Fruit fly (Drosophila melanogaster) whole organism, embryonic: ENCODE results near the gene numb.

ENCODE experiments used
- Atf3 ChIP-seq: fragments of 200-800 bp; sonication (Bioruptor generic); optimal IDR thresholded peaks from 3 replicates; lab custom pipeline; 2016; ENCODE audit warnings: missing biosample characterization, missing genetic modification characterization
- B-H2 ChIP-seq: fragments of 200-800 bp; sonication (Bioruptor generic); optimal IDR thresholded peaks from 2 replicates; lab custom pipeline; 2018; ENCODE audit warnings: missing biosample characterization, mild to moderate bottlenecking, missing genetic modification characterization
- CG10209 ChIP-seq: fragments of 200-800 bp; sonication (Bioruptor generic); optimal IDR thresholded peaks from 3 replicates; lab custom pipeline; 2017; ENCODE audit warnings: missing biosample characterization, mild to moderate bottlenecking, missing genetic modification characterization, missing genetic modification reagents
- CG10267 ChIP-seq: fragments of 200-800 bp; sonication (Bioruptor generic); optimal IDR thresholded peaks from 2 replicates; lab custom pipeline; 2018; ENCODE audit warnings: missing biosample characterization, mild to moderate bottlenecking, missing genetic modification characterization, moderate library complexity
- CG13894 ChIP-seq: fragments of 200-800 bp; sonication (Bioruptor generic); optimal IDR thresholded peaks from 3 replicates; lab custom pipeline; 2018; ENCODE audit warnings: missing biosample characterization, mild to moderate bottlenecking, missing genetic modification characterization, moderate library complexity
- CG14014 ChIP-seq: fragments of 200-800 bp; sonication (Bioruptor generic); IDR thresholded peaks from 2 replicates; pipeline ENCODE4 v1.3.6; 2022; ENCODE audit warnings: missing biosample characterization, missing genetic modification characterization
- CG1603 ChIP-seq: fragments of 200-800 bp; sonication (Bioruptor generic); optimal IDR thresholded peaks from 2 replicates; lab custom pipeline; 2019; ENCODE audit warnings: missing biosample characterization, mild to moderate bottlenecking, missing genetic modification characterization, moderate library complexity
- CG16779 ChIP-seq: fragments of 200-800 bp; sonication (Bioruptor generic); IDR thresholded peaks from 2 replicates; pipeline ENCODE4 v1.3.6; 2022; ENCODE audit warnings: missing biosample characterization, missing genetic modification characterization
- CG18011 ChIP-seq: fragments of 200-800 bp; sonication (Bioruptor generic); optimal IDR thresholded peaks from 2 replicates; lab custom pipeline; 2017; ENCODE audit warnings: missing biosample characterization, missing genetic modification characterization, mild to moderate bottlenecking, moderate library complexity, missing genotype
- CG18262 ChIP-seq: fragments of 200-800 bp; optimal IDR thresholded peaks from 3 replicates; lab custom pipeline; 2019; ENCODE audit warnings: missing biosample characterization, mild to moderate bottlenecking, missing genetic modification characterization, moderate library complexity
- CG3065 ChIP-seq: fragments of 200-800 bp; sonication (Bioruptor generic); optimal IDR thresholded peaks from 2 replicates; lab custom pipeline; 2016; ENCODE audit warnings: missing biosample characterization, missing genetic modification characterization
- CG31388 ChIP-seq: fragments of 200-800 bp; sonication (Bioruptor generic); optimal IDR thresholded peaks from 2 replicates; lab custom pipeline; 2016; ENCODE audit warnings: missing biosample characterization, missing genetic modification characterization
- CG6175 ChIP-seq: fragments of 200-800 bp; sonication (Bioruptor generic); IDR thresholded peaks from 3 replicates; pipeline ENCODE4 v1.3.6; 2022; ENCODE audit warnings: missing biosample characterization, missing genetic modification characterization
- CG7745 ChIP-seq: fragments of 200-800 bp; sonication (Bioruptor generic); optimal IDR thresholded peaks from 2 replicates; lab custom pipeline; 2018; ENCODE audit warnings: missing biosample characterization, mild to moderate bottlenecking, missing genetic modification characterization, moderate library complexity
- CG8944 ChIP-seq: fragments of 200-800 bp; sonication (Bioruptor generic); optimal IDR thresholded peaks from 3 replicates; lab custom pipeline; 2016; ENCODE audit warnings: missing biosample characterization, missing genetic modification characterization
- CG9797 ChIP-seq: fragments of 200-800 bp; sonication (Bioruptor generic); optimal IDR thresholded peaks from 3 replicates; lab custom pipeline; 2018; ENCODE audit warnings: missing biosample characterization, mild to moderate bottlenecking, missing genetic modification characterization
- D ChIP-seq, 2 experiments: fragments of 200-800 bp in 1 of 2; fragments of >200 bp in 1 of 2; sonication (Bioruptor generic) in 1 of 2; optimal IDR thresholded peaks; 2 replicates in 1 of 2; 3 replicates in 1 of 2; lab custom pipeline; 2017; ENCODE audit warnings: mild to moderate bottlenecking in 1 of 2, missing biosample characterization in 1 of 2, missing genetic modification characterization in 1 of 2, missing genetic modification reagents in 1 of 2
- Dll ChIP-seq: fragments of 200-800 bp; sonication (Bioruptor generic); IDR thresholded peaks from 4 replicates; pipeline ENCODE4 v1.3.6; 2022; ENCODE audit warnings: missing biosample characterization, missing genetic modification characterization; ENCODE audit not compliant: partially characterized antibody
- E2f2 ChIP-seq: fragments of 200-800 bp; sonication (Bioruptor generic); IDR thresholded peaks from 2 replicates; pipeline ENCODE4 v1.3.6; 2022; ENCODE audit warnings: missing biosample characterization, missing genetic modification characterization
- Eip74EF ChIP-seq, 2 experiments: fragments of 200-800 bp in 1 of 2; fragments of >200 bp in 1 of 2; sonication (Bioruptor generic) in 1 of 2; optimal IDR thresholded peaks; 2 replicates each; lab custom pipeline; 2017 to 2019; ENCODE audit warnings: missing biosample characterization in 2 of 2, missing genetic modification characterization in 2 of 2, mild to moderate bottlenecking in 1 of 2, moderate library complexity in 1 of 2
- GATAe ChIP-seq: fragments of 200-800 bp; sonication (Bioruptor generic); conservative IDR thresholded peaks from 2 replicates; pipeline ENCODE4 v1.3.6; 2022; ENCODE audit warnings: missing biosample characterization, missing genetic modification characterization
- HLH4C ChIP-seq: fragments of 200-800 bp; sonication (Bioruptor generic); IDR thresholded peaks from 3 replicates; pipeline ENCODE4 v1.3.6; 2022; ENCODE audit warnings: missing biosample characterization, missing genetic modification characterization; ENCODE audit not compliant: partially characterized antibody
- HmgZ ChIP-seq: fragments of 200-800 bp; sonication (Bioruptor generic); optimal IDR thresholded peaks from 2 replicates; lab custom pipeline; 2018; ENCODE audit warnings: missing biosample characterization, mild to moderate bottlenecking, missing genetic modification characterization
- Mes4 ChIP-seq: fragments of 200-800 bp; sonication (Bioruptor generic); optimal IDR thresholded peaks from 2 replicates; lab custom pipeline; 2016; ENCODE audit warnings: missing biosample characterization, missing genetic modification characterization
- Nf-YA ChIP-seq: fragments of 200-800 bp; sonication (Bioruptor generic); IDR thresholded peaks from 2 replicates; pipeline ENCODE4 v1.3.6; 2022; ENCODE audit warnings: missing biosample characterization, missing genetic modification characterization
- NfI ChIP-seq: fragments of 200-800 bp; sonication (Bioruptor generic); optimal IDR thresholded peaks from 3 replicates; lab custom pipeline; 2018; ENCODE audit warnings: missing biosample characterization, mild to moderate bottlenecking, missing genetic modification characterization, moderate library complexity
- Ravus ChIP-seq: fragments of 200-800 bp; sonication (Bioruptor generic); IDR thresholded peaks from 2 replicates; pipeline ENCODE4 v1.3.6; 2022; ENCODE audit warnings: missing biosample characterization, missing genetic modification characterization
- Rx ChIP-seq: fragments of 200-800 bp; sonication (Bioruptor generic); IDR thresholded peaks from 2 replicates; pipeline ENCODE4 v1.3.6; 2022; ENCODE audit warnings: missing biosample characterization, missing genetic modification characterization
- Sox102F ChIP-seq: fragments of 200-800 bp; sonication (Bioruptor generic); optimal IDR thresholded peaks from 2 replicates; lab custom pipeline; 2018; ENCODE audit warnings: missing biosample characterization, mild to moderate bottlenecking, missing genetic modification characterization, moderate library complexity
- Trl ChIP-seq, 3 experiments: fragments of >200 bp in 2 of 3; fragments of 200-800 bp in 1 of 3; sonication (Bioruptor generic) in 1 of 3; optimal IDR thresholded peaks; 2 replicates in 1 of 3; 3 replicates in 2 of 3; lab custom pipeline; 2016 to 2017; ENCODE audit warnings: missing biosample characterization in 1 of 3, missing genetic modification characterization in 1 of 3
- ato ChIP-seq: fragments of 200-800 bp; sonication (Bioruptor generic); IDR thresholded peaks from 2 replicates; pipeline ENCODE4 v1.3.6; 2022; ENCODE audit warnings: missing biosample characterization, missing genetic modification characterization; ENCODE audit not compliant: partially characterized antibody
- bbx ChIP-seq: fragments of 200-800 bp; sonication (Bioruptor generic); IDR thresholded peaks from 2 replicates; pipeline ENCODE4 v1.3.6; 2022; ENCODE audit warnings: missing biosample characterization, missing genetic modification characterization; ENCODE audit not compliant: partially characterized antibody
- da ChIP-seq: fragments of 200-800 bp; sonication (Bioruptor generic); optimal IDR thresholded peaks from 2 replicates; lab custom pipeline; 2016; ENCODE audit warnings: missing biosample characterization, missing genetic modification characterization
- dm ChIP-seq: fragments of 200-800 bp; sonication (Bioruptor generic); optimal IDR thresholded peaks from 3 replicates; lab custom pipeline; 2016; ENCODE audit warnings: missing biosample characterization, missing genetic modification characterization
- ftz-f1 ChIP-seq: fragments of 200-800 bp; sonication (Bioruptor generic); optimal IDR thresholded peaks from 2 replicates; lab custom pipeline; 2016; ENCODE audit warnings: missing biosample characterization, missing genetic modification characterization
- gcm2 ChIP-seq: fragments of 200-800 bp; sonication (Bioruptor generic); optimal IDR thresholded peaks from 2 replicates; lab custom pipeline; 2016; ENCODE audit warnings: missing biosample characterization, missing genetic modification characterization
- jing ChIP-seq: fragments of 200-800 bp; sonication (Bioruptor generic); optimal IDR thresholded peaks from 2 replicates; lab custom pipeline; 2018; ENCODE audit warnings: missing biosample characterization, mild to moderate bottlenecking, missing genetic modification characterization
- ken ChIP-seq: fragments of 200-800 bp; sonication (Bioruptor generic); IDR thresholded peaks from 3 replicates; pipeline ENCODE4 v1.3.6; 2022; ENCODE audit warnings: missing biosample characterization, missing genetic modification characterization
- lmd ChIP-seq: fragments of 200-800 bp; sonication (Bioruptor generic); IDR thresholded peaks from 2 replicates; pipeline ENCODE4 v1.3.6; 2022; ENCODE audit warnings: missing biosample characterization, missing genetic modification characterization
- schlank ChIP-seq: fragments of 200-800 bp; sonication (Bioruptor generic); optimal IDR thresholded peaks from 2 replicates; lab custom pipeline; 2018; ENCODE audit warnings: missing biosample characterization, mild to moderate bottlenecking, missing genetic modification characterization
- scrt ChIP-seq: fragments of 200-800 bp; sonication (Bioruptor generic); optimal IDR thresholded peaks from 2 replicates; lab custom pipeline; 2018; ENCODE audit warnings: missing biosample characterization, mild to moderate bottlenecking, missing genetic modification characterization, moderate library complexity
- sens ChIP-seq: fragments of 200-800 bp; sonication (Bioruptor generic); peaks from one replicate; lab custom pipeline; 2016; ENCODE audit warnings: missing biosample characterization, missing genetic modification characterization
- sens-2 ChIP-seq: fragments of 200-800 bp; sonication (Bioruptor generic); IDR thresholded peaks from 2 replicates; pipeline ENCODE4 v1.3.6; 2022; ENCODE audit warnings: missing biosample characterization, missing genetic modification characterization
- slbo ChIP-seq: fragments of 200-800 bp; sonication (Bioruptor generic); IDR thresholded peaks from 2 replicates; pipeline ENCODE4 v1.3.6; 2022; ENCODE audit warnings: missing biosample characterization, missing genetic modification characterization
- sob ChIP-seq: fragments of 200-800 bp; sonication (Bioruptor generic); IDR thresholded peaks from 2 replicates; pipeline ENCODE4 v1.3.6; 2022; ENCODE audit warnings: missing biosample characterization, missing genetic modification characterization
- ssp ChIP-seq: fragments of 200-800 bp; sonication (Bioruptor generic); IDR thresholded peaks from 2 replicates; pipeline ENCODE4 v1.3.6; 2022; ENCODE audit warnings: missing biosample characterization, missing genetic modification characterization
- sug ChIP-seq: fragments of 200-800 bp; optimal IDR thresholded peaks from 2 replicates; lab custom pipeline; 2019; ENCODE audit warnings: missing biosample characterization, mild to moderate bottlenecking, missing genetic modification characterization, moderate library complexity
- toy ChIP-seq: fragments of 200-800 bp; sonication (Bioruptor generic); IDR thresholded peaks from 2 replicates; pipeline ENCODE4 v1.3.6; 2022; ENCODE audit warnings: missing biosample characterization, missing genetic modification characterization

The numb gene

DNA sequence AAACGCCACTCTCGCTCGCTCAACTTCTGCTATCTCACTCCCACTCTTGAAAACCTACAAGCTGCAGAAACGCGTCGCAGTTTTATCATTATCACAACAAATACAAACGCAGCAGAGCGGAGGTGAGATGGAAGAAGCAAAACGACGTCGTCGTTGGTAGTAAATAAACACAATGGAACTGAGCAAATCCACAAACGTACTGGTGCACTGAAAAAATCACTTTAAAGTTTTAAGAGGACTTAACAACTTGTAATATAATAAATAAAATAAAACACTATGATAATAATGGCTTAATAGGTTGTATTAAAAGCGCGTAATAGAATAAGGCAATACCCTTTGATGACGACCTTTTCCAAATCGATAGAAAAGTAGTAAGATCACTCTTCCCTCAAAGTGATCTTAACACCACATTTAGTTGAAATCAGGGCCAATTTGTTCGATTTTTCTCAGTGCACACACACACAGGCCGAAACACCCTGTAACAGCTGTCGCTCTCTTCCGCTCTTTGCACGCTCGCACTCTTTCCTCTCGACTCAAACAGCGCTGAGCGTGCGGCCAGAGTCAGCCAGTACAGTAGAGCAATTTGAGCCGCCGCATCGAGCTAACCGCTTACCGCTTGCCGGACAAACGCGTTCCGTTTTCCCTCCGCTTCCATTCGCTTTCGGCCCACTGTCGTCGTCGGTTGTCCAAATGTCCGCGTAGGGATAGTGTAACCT, 12.1 kb downstream of the numb start (continued):
- TF ChIP-seq HmgZ (tag; lab: Kevin White, UChicago) (peak; percentile 94), gcm2 (GFP tag; lab: Kevin White, UChicago) (peak; percentile 92), ato (GFP tag; lab: Robert Waterston, UW) (peak; percentile 72), CG9797 (peak; percentile 20), ssp (GFP tag; lab: Robert Waterston, UW) (peak; percentile 91), schlank (tag; lab: Kevin White, UChicago) (peak; percentile 87), slbo (peak; percentile 95), Nf-YA (GFP tag; lab: Robert Waterston, UW) (no peak; the same call in 1 of the 2 replicates), GATAe (peak; percentile 87), toy (GFP tag; lab: Robert Waterston, UW) (peak; percentile 91), Trl (optimal IDR thresholded peaks at IDR 0.05; lab: Kevin White, UChicago) (peak; percentile 92 to 95), Trl (GFP tag; optimal IDR thresholded peaks at IDR 0.05; lab: Kevin White, UChicago) (peak; percentile 91), CG1603 (tag; lab: Kevin White, UChicago) (peak; percentile 81), B-H2 (GFP tag; lab: Kevin White, UChicago) (peak; percentile 91), CG18262 (tag; lab: Kevin White, UChicago) (peak; percentile 98), sob (peak; percentile 95), CG31388 (peak; percentile 75), sens-2 (GFP tag; lab: Robert Waterston, UW) (peak; percentile 90), bbx (GFP tag; lab: Robert Waterston, UW) (peak; percentile 51), CG7745 (tag; lab: Kevin White, UChicago) (peak; percentile 89), CG8944 (peak; percentile 58), CG10267 (tag; lab: Kevin White, UChicago) (peak; percentile 95), CG14014 (GFP tag; lab: Robert Waterston, UW) (peak; percentile 95), Sox102F (peak; percentile 88), ftz-f1 (GFP tag; lab: Kevin White, UChicago) (peak; percentile 5), Atf3 (peak; percentile 93), E2f2 (GFP tag; lab: Robert Waterston, UW) (peak; percentile 82), sens (GFP tag; lab: Kevin White, UChicago) (peak; percentile 90), CG16779 (GFP tag; lab: Robert Waterston, UW) (peak; percentile 54; the same call in 1 of the 2 replicates), scrt (GFP tag; lab: Kevin White, UChicago) (peak; percentile 88), Mes4 (GFP tag; lab: Kevin White, UChicago) (peak; percentile 47), jing (GFP tag; lab: Kevin White, UChicago) (peak; percentile 96), CG10209 (GFP tag; lab: Kevin White, UChicago) (peak; percentile 98), CG13894 (tag; lab: Kevin White, UChicago) (peak; percentile 87), sug (peak; percentile 96), Eip74EF (GFP tag; optimal IDR thresholded peaks at IDR 0.05; lab: Kevin White, UChicago) (peak in 1 of 2 experiments; percentile 92), NfI (GFP tag; lab: Kevin White, UChicago) (peak; percentile 97), dm (GFP tag; lab: Kevin White, UChicago) (no peak), D (optimal IDR thresholded peaks at IDR 0.05; lab: Kevin White, UChicago) (no peak), D (GFP tag; optimal IDR thresholded peaks at IDR 0.05; lab: Kevin White, UChicago) (peak; percentile 99), CG3065 (peak; percentile 93), Dll (GFP tag; lab: Robert Waterston, UW) (no peak), da (GFP tag; lab: Kevin White, UChicago) (peak; percentile 63), Rx (GFP tag; lab: Robert Waterston, UW) (peak; percentile 92), lmd (GFP tag; lab: Robert Waterston, UW) (peak; percentile 97), CG6175 (GFP tag; lab: Robert Waterston, UW) (peak; percentile 88), Ravus (GFP tag; lab: Robert Waterston, UW) (peak; percentile 52), HLH4C (GFP tag; lab: Robert Waterston, UW) (peak; percentile 38; the same call in 1 of the 3 replicates), CG18011 (GFP tag; lab: Kevin White, UChicago) (peak; percentile 73), ken (GFP tag; lab: Robert Waterston, UW) (peak; percentile 93)
